Fruit fly (Drosophila melanogaster) whole organism, embryonic: Measurements from ENCODE around the gene inaE.

ENCODE experiments used
- ATbp ChIP-seq: fragments of 200-800 bp; sonication (Bioruptor generic); optimal IDR thresholded peaks from 2 replicates; lab custom pipeline; 2017; ENCODE audit warnings: missing biosample characterization, mild to moderate bottlenecking, missing genetic modification characterization, missing genetic modification reagents
- Atf3 ChIP-seq: fragments of 200-800 bp; sonication (Bioruptor generic); optimal IDR thresholded peaks from 3 replicates; lab custom pipeline; 2016; ENCODE audit warnings: missing biosample characterization, missing genetic modification characterization
- BEAF-32 ChIP-seq: fragments of 200-800 bp; sonication (Bioruptor generic); optimal IDR thresholded peaks from 3 replicates; lab custom pipeline; 2017; ENCODE audit warnings: missing biosample characterization, missing genetic modification characterization, mild to moderate bottlenecking, moderate library complexity, missing genetic modification reagents
- CG10462 ChIP-seq: fragments of 200-800 bp; sonication (Bioruptor generic); optimal IDR thresholded peaks from 2 replicates; lab custom pipeline; 2016; ENCODE audit warnings: missing biosample characterization, missing genetic modification characterization
- CG10959 ChIP-seq: fragments of 200-800 bp; sonication (Bioruptor generic); IDR thresholded peaks from 2 replicates; pipeline ENCODE4 v1.3.6; 2022; ENCODE audit warnings: missing biosample characterization, missing genetic modification characterization
- CG14710 ChIP-seq: fragments of 200-800 bp; sonication (Bioruptor generic); optimal IDR thresholded peaks from 3 replicates; lab custom pipeline; 2019; ENCODE audit warnings: missing biosample characterization, mild to moderate bottlenecking, missing genetic modification characterization, moderate library complexity
- CG18476 ChIP-seq: fragments of 200-800 bp; sonication (Bioruptor generic); optimal IDR thresholded peaks from 2 replicates; lab custom pipeline; 2016; ENCODE audit warnings: missing biosample characterization, mild to moderate bottlenecking, missing genetic modification characterization
- CG2678 ChIP-seq: fragments of 200-800 bp; sonication (Bioruptor generic); optimal IDR thresholded peaks from 3 replicates; lab custom pipeline; 2019; ENCODE audit warnings: missing biosample characterization, mild to moderate bottlenecking, missing genetic modification characterization, moderate library complexity
- CG2712 ChIP-seq: fragments of 200-800 bp; optimal IDR thresholded peaks from 3 replicates; lab custom pipeline; 2019; ENCODE audit warnings: missing biosample characterization, mild to moderate bottlenecking, missing genetic modification characterization, moderate library complexity
- CG30020 ChIP-seq: fragments of 200-800 bp; optimal IDR thresholded peaks from 2 replicates; lab custom pipeline; 2019; ENCODE audit warnings: missing biosample characterization, mild to moderate bottlenecking, missing genetic modification characterization, moderate library complexity
- CG3163 ChIP-seq: fragments of 200-800 bp; sonication (Bioruptor generic); optimal IDR thresholded peaks from 3 replicates; lab custom pipeline; 2016; ENCODE audit warnings: missing biosample characterization, missing genetic modification characterization
- CG32532 ChIP-seq: fragments of 200-800 bp; sonication (Bioruptor generic); IDR thresholded peaks from 2 replicates; pipeline ENCODE4 v1.3.6; 2022; ENCODE audit warnings: missing biosample characterization, missing genetic modification characterization
- CG32772 ChIP-seq: fragments of 200-800 bp; sonication (Bioruptor generic); IDR thresholded peaks from 2 replicates; pipeline ENCODE4 v1.3.6; 2022; ENCODE audit warnings: missing biosample characterization, missing genetic modification characterization
- CG33213 ChIP-seq: fragments of 200-800 bp; sonication (Bioruptor generic); optimal IDR thresholded peaks from 3 replicates; lab custom pipeline; 2016; ENCODE audit warnings: missing biosample characterization, missing genetic modification characterization
- CG33557 ChIP-seq: fragments of 200-800 bp; sonication (Bioruptor generic); optimal IDR thresholded peaks from 2 replicates; lab custom pipeline; 2019; ENCODE audit warnings: missing biosample characterization, mild to moderate bottlenecking, missing genetic modification characterization, moderate library complexity
- CG34376 ChIP-seq: fragments of 200-800 bp; sonication (Bioruptor generic); optimal IDR thresholded peaks from 2 replicates; lab custom pipeline; 2018; ENCODE audit warnings: missing biosample characterization, mild to moderate bottlenecking, missing genetic modification characterization
- CG3726 ChIP-seq: fragments of 200-800 bp; sonication (Bioruptor generic); IDR thresholded peaks from 3 replicates; pipeline ENCODE4, ENCODE4 v1.3.6; 2022; ENCODE audit warnings: missing biosample characterization, missing genetic modification characterization
- CG3847 ChIP-seq: fragments of 200-800 bp; sonication (Bioruptor generic); IDR thresholded peaks from 2 replicates; pipeline ENCODE4 v1.3.6; 2022; ENCODE audit warnings: missing biosample characterization, missing genetic modification characterization
- CG6813 ChIP-seq: fragments of 200-800 bp; sonication (Bioruptor generic); optimal IDR thresholded peaks from 2 replicates; lab custom pipeline; 2017; ENCODE audit warnings: missing biosample characterization, missing genetic modification characterization, mild to moderate bottlenecking, moderate library complexity, missing genetic modification reagents
- CG8290 ChIP-seq, 3 experiments: fragments of 200-800 bp; sonication (Bioruptor generic); optimal IDR thresholded peaks; 2 replicates each; lab custom pipeline; 2016 to 2019; ENCODE audit warnings: missing biosample characterization in 3 of 3, missing genetic modification characterization in 3 of 3, mild to moderate bottlenecking in 2 of 3, moderate library complexity in 1 of 3
- CG8359 ChIP-seq: fragments of 200-800 bp; sonication (Bioruptor generic); optimal IDR thresholded peaks from 2 replicates; lab custom pipeline; 2017; ENCODE audit warnings: missing biosample characterization, mild to moderate bottlenecking, missing genetic modification characterization, borderline replicate concordance
- CG8765 ChIP-seq: fragments of 200-800 bp; sonication (Bioruptor generic); IDR thresholded peaks from 2 replicates; pipeline ENCODE4 v1.3.6; 2022; ENCODE audit warnings: missing biosample characterization, missing genetic modification characterization
- Camta ChIP-seq: fragments of 200-800 bp; sonication (Bioruptor generic); optimal IDR thresholded peaks from 2 replicates; lab custom pipeline; 2016; ENCODE audit warnings: missing biosample characterization, missing genetic modification characterization
- Dbx ChIP-seq: fragments of 200-800 bp; sonication (Bioruptor generic); IDR thresholded peaks from 3 replicates; pipeline ENCODE4 v1.3.6; 2022; ENCODE audit warnings: missing biosample characterization, missing genetic modification characterization
- Deaf1 ChIP-seq: fragments of 200-800 bp; optimal IDR thresholded peaks from 3 replicates; lab custom pipeline; 2019; ENCODE audit warnings: missing biosample characterization, mild to moderate bottlenecking, missing genetic modification characterization, moderate library complexity
- Eip74EF ChIP-seq, 2 experiments: fragments of 200-800 bp in 1 of 2; fragments of >200 bp in 1 of 2; sonication (Bioruptor generic) in 1 of 2; optimal IDR thresholded peaks; 2 replicates each; lab custom pipeline; 2017 to 2019; ENCODE audit warnings: missing biosample characterization in 2 of 2, missing genetic modification characterization in 2 of 2, mild to moderate bottlenecking in 1 of 2, moderate library complexity in 1 of 2
- Elba2 ChIP-seq: fragments of 200-800 bp; sonication (Bioruptor generic); optimal IDR thresholded peaks from 3 replicates; lab custom pipeline; 2016; ENCODE audit warnings: missing biosample characterization, missing genetic modification characterization
- HLH4C ChIP-seq: fragments of 200-800 bp; sonication (Bioruptor generic); IDR thresholded peaks from 3 replicates; pipeline ENCODE4 v1.3.6; 2022; ENCODE audit warnings: missing biosample characterization, missing genetic modification characterization; ENCODE audit not compliant: partially characterized antibody
- HLH54F ChIP-seq: fragments of 200-800 bp; sonication (Bioruptor generic); optimal IDR thresholded peaks from 3 replicates; lab custom pipeline; 2016; ENCODE audit warnings: missing biosample characterization, missing genetic modification characterization
- Lpt ChIP-seq: fragments of >200 bp; optimal IDR thresholded peaks from 2 replicates; lab custom pipeline; 2018; ENCODE audit warnings: missing biosample characterization, missing genetic modification characterization
- Med ChIP-seq: fragments of 200-800 bp; sonication (Bioruptor generic); peaks from one replicate; lab custom pipeline; 2016; ENCODE audit warnings: missing biosample characterization, missing genetic modification characterization, mild to moderate bottlenecking, inconsistent platforms, moderate library complexity
- NC2β ChIP-seq: fragments of 200-800 bp; sonication (Bioruptor generic); optimal IDR thresholded peaks from 2 replicates; lab custom pipeline; 2016; ENCODE audit warnings: missing biosample characterization, missing genetic modification characterization
- Oaz ChIP-seq: fragments of 200-800 bp; sonication (Bioruptor generic); IDR thresholded peaks from 2 replicates; pipeline ENCODE4 v1.3.6; 2022; ENCODE audit warnings: missing biosample characterization, missing genetic modification characterization
- Poxn ChIP-seq: fragments of 200-800 bp; sonication (Bioruptor generic); IDR thresholded peaks from 2 replicates; pipeline ENCODE4 v1.3.6; 2022; ENCODE audit warnings: missing biosample characterization, missing genetic modification characterization
- Side ChIP-seq: fragments of 200-800 bp; sonication (Bioruptor generic); optimal IDR thresholded peaks from 2 replicates; lab custom pipeline; 2016; ENCODE audit warnings: missing biosample characterization, missing genetic modification characterization
- Taf1 ChIP-seq: fragments of 200-800 bp; sonication (Bioruptor generic); IDR thresholded peaks from 2 replicates; pipeline ENCODE4 v1.3.6; 2022; ENCODE audit warnings: missing biosample characterization, missing genetic modification characterization
- Xrp1 ChIP-seq: fragments of 200-800 bp; sonication (Bioruptor generic); IDR thresholded peaks from 2 replicates; pipeline ENCODE4 v1.3.6; 2022; ENCODE audit warnings: missing biosample characterization, missing genetic modification characterization
- btn ChIP-seq: fragments of 200-800 bp; sonication (Bioruptor generic); optimal IDR thresholded peaks from 2 replicates; lab custom pipeline; 2016; ENCODE audit warnings: missing biosample characterization, missing genetic modification characterization
- dan ChIP-seq: fragments of 200-800 bp; sonication (Bioruptor generic); IDR thresholded peaks from 2 replicates; pipeline ENCODE4 v1.3.6; 2022; ENCODE audit warnings: missing biosample characterization, missing genetic modification characterization
- dm ChIP-seq: fragments of 200-800 bp; sonication (Bioruptor generic); optimal IDR thresholded peaks from 3 replicates; lab custom pipeline; 2016; ENCODE audit warnings: missing biosample characterization, missing genetic modification characterization
- dmrt11E ChIP-seq: fragments of 200-800 bp; sonication (Bioruptor generic); optimal IDR thresholded peaks from 3 replicates; lab custom pipeline; 2018; ENCODE audit warnings: missing biosample characterization, mild to moderate bottlenecking, missing genetic modification characterization, moderate library complexity
- fd96Cb ChIP-seq: fragments of 200-800 bp; sonication (Bioruptor generic); optimal IDR thresholded peaks from 2 replicates; lab custom pipeline; 2018; ENCODE audit warnings: missing biosample characterization, mild to moderate bottlenecking, missing genetic modification characterization, moderate library complexity
- gfzf ChIP-seq: fragments of 200-800 bp; sonication (Bioruptor generic); optimal IDR thresholded peaks from 2 replicates; lab custom pipeline; 2016; ENCODE audit warnings: missing biosample characterization, mild to moderate bottlenecking, missing genetic modification characterization, moderate library complexity
- lov ChIP-seq, 2 experiments: fragments of 200-800 bp in 1 of 2; fragments of >200 bp in 1 of 2; sonication (Bioruptor generic) in 1 of 2; IDR thresholded peaks in 1 of 2; optimal IDR thresholded peaks in 1 of 2; 2 replicates in 1 of 2; 3 replicates in 1 of 2; pipeline versions ENCODE4 v1.3.6 to Lab custom; 2017 to 2022; ENCODE audit warnings: missing biosample characterization in 1 of 2, missing genetic modification characterization in 1 of 2
- otp ChIP-seq: fragments of 200-800 bp; sonication (Bioruptor generic); IDR thresholded peaks from 3 replicates; pipeline ENCODE4, ENCODE4 v1.3.6; 2022; ENCODE audit warnings: missing biosample characterization, missing genetic modification characterization
- p53 ChIP-seq: fragments of 200-800 bp; sonication (Bioruptor generic); optimal IDR thresholded peaks from 2 replicates; lab custom pipeline; 2016; ENCODE audit warnings: missing biosample characterization, missing genetic modification characterization
- seq ChIP-seq: fragments of 200-800 bp; sonication (Bioruptor generic); IDR thresholded peaks from 2 replicates; pipeline ENCODE4 v1.3.6; 2022; ENCODE audit warnings: missing biosample characterization, missing genetic modification characterization
- shn ChIP-seq: fragments of 200-800 bp; sonication (Bioruptor generic); optimal IDR thresholded peaks from 3 replicates; lab custom pipeline; 2016; ENCODE audit warnings: missing biosample characterization, missing genetic modification characterization
- tx ChIP-seq: fragments of 200-800 bp; sonication (Bioruptor generic); optimal IDR thresholded peaks from 2 replicates; lab custom pipeline; 2016; ENCODE audit warnings: missing biosample characterization, missing genetic modification characterization
- zen ChIP-seq: fragments of 200-800 bp; sonication (Bioruptor generic); optimal IDR thresholded peaks from 3 replicates; lab custom pipeline; 2018; ENCODE audit warnings: missing biosample characterization, mild to moderate bottlenecking, missing genetic modification characterization, moderate library complexity

The inaE gene

DNA sequence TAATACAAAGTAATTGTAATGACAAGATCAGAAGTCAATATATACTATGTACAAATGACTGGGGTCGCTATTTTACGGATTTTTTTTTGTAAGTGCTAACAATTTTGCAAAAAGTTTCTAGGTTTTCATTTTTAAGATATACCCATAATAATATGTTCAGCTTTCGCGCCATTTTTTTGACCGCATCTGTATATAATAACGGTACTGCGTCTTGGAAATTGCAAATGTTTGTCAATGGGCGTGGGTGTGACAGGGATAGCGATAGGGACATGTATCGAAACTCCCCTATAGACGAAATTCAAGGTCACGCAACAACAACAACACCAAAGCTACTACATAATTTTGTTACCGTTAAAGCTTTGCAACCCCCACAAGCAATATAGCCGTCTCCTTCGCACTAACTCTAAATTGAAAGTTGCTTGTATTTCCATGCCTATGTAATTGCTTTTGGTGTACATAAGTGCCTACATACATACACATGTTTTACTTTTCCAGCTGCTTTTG lies 30.9 kb upstream of the inaE start (continued):
- TF ChIP-seq BEAF-32 (GFP tag; lab: Kevin White, UChicago) (no peak), ATbp (GFP tag; lab: Kevin White, UChicago) (no peak), CG2678 (tag; lab: Kevin White, UChicago) (peak; percentile 14), seq (peak; percentile 58), dmrt11E (no peak), lov (optimal IDR thresholded peaks at IDR 0.05; lab: Kevin White, UChicago) (no peak), lov (GFP tag; IDR thresholded peaks at IDR 0.05; lab: Robert Waterston, UW) (no peak), Lpt (GFP tag; lab: Kevin White, UChicago) (no peak), CG14710 (no peak), dan (GFP tag; lab: Robert Waterston, UW) (no peak), Elba2 (GFP tag; lab: Kevin White, UChicago) (no peak), Atf3 (GFP tag; lab: Kevin White, UChicago) (no peak), CG30020 (no peak), Deaf1 (tag; lab: Kevin White, UChicago) (no peak), gfzf (no peak), Xrp1 (GFP tag; lab: Robert Waterston, UW) (no peak), CG10959 (GFP tag; lab: Robert Waterston, UW) (no peak), Side (GFP tag; lab: Kevin White, UChicago) (no peak), p53 (GFP tag; lab: Kevin White, UChicago) (no peak), dm (GFP tag; lab: Kevin White, UChicago) (no peak), CG32772 (GFP tag; lab: Robert Waterston, UW) (no peak), Taf1 (GFP tag; lab: Robert Waterston, UW) (no peak), btn (GFP tag; lab: Kevin White, UChicago) (no peak), CG6813 (GFP tag; lab: Kevin White, UChicago) (no peak), NC2β (GFP tag; lab: Kevin White, UChicago) (no peak), HLH4C (GFP tag; lab: Robert Waterston, UW) (no peak), CG8765 (GFP tag; lab: Robert Waterston, UW) (no peak), CG18476 (GFP tag; lab: Kevin White, UChicago) (no peak), CG32532 (GFP tag; lab: Robert Waterston, UW) (peak; percentile 25; the same call in 1 of the 2 replicates), HLH54F (no peak), CG3163 (no peak), CG8290 (GFP tag; optimal IDR thresholded peaks at IDR 0.05; lab: Kevin White, UChicago) (no peak), CG8290 (tag; optimal IDR thresholded peaks at IDR 0.05; lab: Kevin White, UChicago) (peak in 1 of 2 experiments; percentile 3), CG34376 (GFP tag; lab: Kevin White, UChicago) (no peak), Dbx (GFP tag; lab: Robert Waterston, UW) (no peak), Camta (GFP tag; lab: Kevin White, UChicago) (no peak), otp (GFP tag; lab: Robert Waterston, UW) (no peak), CG33213 (GFP tag; lab: Kevin White, UChicago) (no peak), CG3847 (GFP tag; lab: Robert Waterston, UW) (no peak), Poxn (GFP tag; lab: Robert Waterston, UW) (no peak), CG8359 (no peak), Med (peak; percentile 50), shn (GFP tag; lab: Kevin White, UChicago) (no peak), CG33557 (no peak), tx (GFP tag; lab: Kevin White, UChicago) (no peak), Eip74EF (GFP tag; optimal IDR thresholded peaks at IDR 0.05; lab: Kevin White, UChicago) (no peak), zen (tag; lab: Kevin White, UChicago) (no peak), fd96Cb (no peak), CG2712 (no peak), Oaz (GFP tag; lab: Robert Waterston, UW) (no peak), CG3726 (no peak), CG10462 (GFP tag; lab: Kevin White, UChicago) (no peak)
